Worm (Caenorhabditis elegans): ENCODE results near the gene F56A11.6.
A peak's percentile ranks its signal among the peaks of the same experiment; 100 is the strongest.

The F56A11.6 gene

ce11 chrIV:570799-571300 lies 11.2 kb downstream of the F56A11.6 start, which contains the start of gene F56A11.5:
Gene F56A11.5, minus strand, starts transcription at chrIV:570849.
- no peak for TF ChIP-seq fos-1 (tag; optimal IDR thresholded peaks at IDR 0.05)
- TF ChIP-seq unc-98 (GFP tag; IDR thresholded peaks at IDR 0.05): no peak
- no peak for TF ChIP-seq skn-1 (tag; optimal IDR thresholded peaks at IDR 0.05)
- no peak for TF ChIP-seq nhr-19 (GFP tag; conservative IDR thresholded peaks at IDR 0.05)
- TF ChIP-seq egl-27 (tag; optimal IDR thresholded peaks at IDR 0.05): no peak
- no peak for TF ChIP-seq lir-3 (tag; optimal IDR thresholded peaks at IDR 0.05; ENCODE audit: poor library complexity)
- TF ChIP-seq dsc-1 (tag; optimal IDR thresholded peaks at IDR 0.05): no peak
- no peak for TF ChIP-seq lin-14 (GFP tag; optimal IDR thresholded peaks at IDR 0.05)
- no peak for TF ChIP-seq tbx-2 (tag; optimal IDR thresholded peaks at IDR 0.05)
- TF ChIP-seq dpl-1 (GFP tag; optimal IDR thresholded peaks at IDR 0.05): no peak
- TF ChIP-seq pag-3 (tag; optimal IDR thresholded peaks at IDR 0.05; ENCODE audit: borderline replicate concordance, insufficient read depth): no peak
- TF ChIP-seq sup-37 (GFP tag; optimal IDR thresholded peaks at IDR 0.05): no peak
- no peak for TF ChIP-seq ama-1 (optimal IDR thresholded peaks at IDR 0.05)
- no peak for TF ChIP-seq ceh-82 (tag; optimal IDR thresholded peaks at IDR 0.05)
- no peak for TF ChIP-seq grh-1 (GFP tag; IDR thresholded peaks at IDR 0.05)
- no peak for TF ChIP-seq ceh-63 (GFP tag; optimal IDR thresholded peaks at IDR 0.05)

- TF ChIP-seq efl-1 (optimal IDR thresholded peaks at IDR 0.05): no peak
- TF ChIP-seq efl-1 (GFP tag; optimal IDR thresholded peaks at IDR 0.05 in 1 of 2): peak in 1 of 2 experiments; percentile 35
- no peak for TF ChIP-seq aha-1 (tag; optimal IDR thresholded peaks at IDR 0.05)
- TF ChIP-seq nhr-47 (tag; optimal IDR thresholded peaks at IDR 0.05): no peak
Measured at ce11 chrIV:564000-564399, 18.0 kb downstream of the F56A11.6 start.

ce11 chrIV:563417-563816 lies 18.6 kb downstream of the F56A11.6 start:
- TF ChIP-seq egl-27 (tag; optimal IDR thresholded peaks at IDR 0.05) (no peak), lsy-2 (tag; optimal IDR thresholded peaks at IDR 0.05) (no peak), sup-37 (GFP tag; optimal IDR thresholded peaks at IDR 0.05) (no peak), dsc-1 (tag; optimal IDR thresholded peaks at IDR 0.05) (no peak), Y116A8C.19 (tag; optimal IDR thresholded peaks at IDR 0.05; ENCODE audit: borderline replicate concordance) (no peak), ceh-82 (tag; optimal IDR thresholded peaks at IDR 0.05) (peak in 1 of 3 experiments; percentile 16), unc-62 (GFP tag; optimal IDR thresholded peaks at IDR 0.05) (no peak), dpl-1 (GFP tag; optimal IDR thresholded peaks at IDR 0.05) (no peak), mdl-1 (tag; optimal IDR thresholded peaks at IDR 0.05) (no peak), aha-1 (tag; optimal IDR thresholded peaks at IDR 0.05) (no peak), hlh-17 (GFP tag; optimal IDR thresholded peaks at IDR 0.05; ENCODE audit: borderline replicate concordance) (no peak), nhr-19 (GFP tag; conservative IDR thresholded peaks at IDR 0.05) (no peak), pag-3 (tag; optimal IDR thresholded peaks at IDR 0.05; ENCODE audit: borderline replicate concordance, insufficient read depth) (no peak), mef-2 (tag; optimal IDR thresholded peaks at IDR 0.05) (no peak), jun-1 (tag; optimal IDR thresholded peaks at IDR 0.05) (no peak), fkh-10 (GFP tag; optimal IDR thresholded peaks at IDR 0.05) (peak; percentile 24), skn-1 (tag; optimal IDR thresholded peaks at IDR 0.05) (no peak), sptf-1 (tag; optimal IDR thresholded peaks at IDR 0.05) (no peak), lir-3 (tag; optimal IDR thresholded peaks at IDR 0.05; ENCODE audit: poor library complexity) (no peak), efl-3 (GFP tag; optimal IDR thresholded peaks at IDR 0.05) (no peak), isw-1 (GFP tag; IDR thresholded peaks at IDR 0.05) (no peak), lin-14 (GFP tag; optimal IDR thresholded peaks at IDR 0.05) (peak; percentile 60), nhr-85 (tag) (no peak)

- TF ChIP-seq vab-15 (tag; optimal IDR thresholded peaks at IDR 0.05) (no peak), lin-15B (tag; optimal IDR thresholded peaks at IDR 0.05) (no peak), nhr-20 (tag; optimal IDR thresholded peaks at IDR 0.05) (no peak), efl-1 (optimal IDR thresholded peaks at IDR 0.05) (no peak), efl-1 (GFP tag; optimal IDR thresholded peaks at IDR 0.05 in 1 of 2) (no peak), lin-14 (GFP tag; optimal IDR thresholded peaks at IDR 0.05) (no peak), mdl-1 (tag; optimal IDR thresholded peaks at IDR 0.05) (no peak), skn-1 (tag; optimal IDR thresholded peaks at IDR 0.05) (no peak), nhr-76 (tag; optimal IDR thresholded peaks at IDR 0.05) (no peak), elt-3 (tag; optimal IDR thresholded peaks at IDR 0.05) (no peak), nhr-90 (tag; optimal IDR thresholded peaks at IDR 0.05; ENCODE audit: poor library complexity) (no peak), ceh-90 (tag; optimal IDR thresholded peaks at IDR 0.05) (no peak), hpl-2 (GFP tag; optimal IDR thresholded peaks at IDR 0.05) (no peak), sox-4 (tag; optimal IDR thresholded peaks at IDR 0.05) (no peak), alr-1 (tag; optimal IDR thresholded peaks at IDR 0.05; ENCODE audit: borderline replicate concordance) (no peak), tbx-2 (tag; optimal IDR thresholded peaks at IDR 0.05) (no peak), lir-3 (tag; optimal IDR thresholded peaks at IDR 0.05; ENCODE audit: poor library complexity) (no peak), mef-2 (tag; optimal IDR thresholded peaks at IDR 0.05) (no peak)
Measured at ce11 chrIV:560780-561179, 21.2 kb downstream of the F56A11.6 start.
